Worm (Caenorhabditis elegans): ENCODE measurements around the gene T27D12.6.

DNA sequence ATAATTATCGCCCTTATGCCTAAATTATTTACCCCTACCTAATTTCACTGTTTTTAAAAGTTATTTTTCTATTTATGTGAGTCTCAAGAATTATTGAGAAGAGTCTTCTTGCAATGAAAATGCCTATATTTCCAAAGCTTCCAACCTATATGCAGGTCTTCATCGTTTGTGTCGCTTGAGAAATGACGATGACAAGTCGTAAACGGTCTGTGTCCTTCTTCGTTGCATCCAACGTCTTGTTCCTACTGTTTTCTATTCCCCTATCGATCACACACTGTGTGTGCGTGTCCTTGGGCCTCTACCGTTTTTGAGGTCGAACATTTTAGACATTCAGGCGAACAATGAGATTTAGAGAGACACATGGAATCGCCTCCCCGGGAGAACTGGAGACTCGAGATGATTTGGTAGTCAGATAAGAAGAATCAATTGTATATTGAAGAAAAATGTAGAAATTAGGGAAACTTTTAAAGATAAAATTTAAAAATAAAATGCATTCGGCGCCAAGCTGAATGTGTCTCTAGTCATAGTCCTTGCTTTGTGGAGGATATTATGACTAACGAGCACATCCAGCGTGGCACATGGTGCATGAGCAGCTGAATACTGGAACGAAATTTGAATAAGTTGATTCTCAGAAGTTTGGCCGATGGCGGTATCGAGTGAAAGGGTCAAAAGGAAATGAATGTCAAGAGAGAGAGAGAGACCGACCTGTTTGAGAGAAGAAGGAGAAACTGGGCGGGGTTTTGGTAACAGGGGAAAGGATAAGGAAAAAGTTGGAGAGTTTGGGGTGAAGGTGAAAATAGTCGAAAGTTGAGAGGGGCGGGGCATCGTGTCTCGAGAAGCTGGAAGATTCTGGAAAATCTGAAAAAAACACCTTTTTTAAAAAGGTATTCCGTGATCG, 45.4 kb downstream of the T27D12.6 start:
- TF ChIP-seq tab-1 (GFP tag; IDR thresholded peaks at IDR 0.05) (no peak), cog-1 (tag; optimal IDR thresholded peaks at IDR 0.05) (no peak), T22C8.4 (GFP tag; IDR thresholded peaks at IDR 0.05) (no peak), klf-2 (GFP tag; conservative IDR thresholded peaks at IDR 0.05) (no peak), ztf-23 (GFP tag; IDR thresholded peaks at IDR 0.05) (no peak)

Measured in whole organism, midembryonic.